Fruit fly (Drosophila melanogaster) whole organism, embryonic: ENCODE data around the gene Sil1.

Source experiments
- CG10209 ChIP-seq: fragments of 200-800 bp; sonication (Bioruptor generic); optimal IDR thresholded peaks from 3 replicates; lab custom pipeline; 2017; ENCODE audit warnings: missing biosample characterization, mild to moderate bottlenecking, missing genetic modification characterization, missing genetic modification reagents
- CG10543 ChIP-seq: fragments of 200-800 bp; sonication (Bioruptor generic); optimal IDR thresholded peaks from 3 replicates; lab custom pipeline; 2017; ENCODE audit warnings: missing biosample characterization, mild to moderate bottlenecking, missing genetic modification characterization, moderate library complexity
- CG12769 ChIP-seq: fragments of 200-800 bp; sonication (Bioruptor generic); optimal IDR thresholded peaks from 2 replicates; lab custom pipeline; 2019; ENCODE audit warnings: missing biosample characterization, mild to moderate bottlenecking, missing genetic modification characterization, moderate library complexity
- CG13287 ChIP-seq: fragments of 200-800 bp; sonication (Bioruptor generic); IDR thresholded peaks from 2 replicates; pipeline ENCODE4 v1.3.6; 2022; ENCODE audit warnings: missing biosample characterization, missing genetic modification characterization; ENCODE audit not compliant: partially characterized antibody
- CG13296 ChIP-seq: fragments of 200-800 bp; sonication (Bioruptor generic); optimal IDR thresholded peaks from 3 replicates; lab custom pipeline; 2018; ENCODE audit warnings: missing biosample characterization, mild to moderate bottlenecking, missing genetic modification characterization
- CG13775 ChIP-seq: fragments of 200-800 bp; sonication (Bioruptor generic); optimal IDR thresholded peaks from 3 replicates; lab custom pipeline; 2017; ENCODE audit warnings: missing biosample characterization, mild to moderate bottlenecking, missing genetic modification characterization
- CG13894 ChIP-seq: fragments of 200-800 bp; sonication (Bioruptor generic); optimal IDR thresholded peaks from 3 replicates; lab custom pipeline; 2018; ENCODE audit warnings: missing biosample characterization, mild to moderate bottlenecking, missing genetic modification characterization, moderate library complexity
- CG14860 ChIP-seq: fragments of 200-800 bp; sonication (Bioruptor generic); IDR thresholded peaks from 3 replicates; pipeline ENCODE4 v1.3.6; 2022; ENCODE audit warnings: missing biosample characterization, missing genetic modification characterization; ENCODE audit not compliant: partially characterized antibody
- CG15514 ChIP-seq: fragments of 200-800 bp; sonication (Bioruptor generic); optimal IDR thresholded peaks from 3 replicates; lab custom pipeline; 2017; ENCODE audit warnings: missing biosample characterization, missing genetic modification characterization, mild to moderate bottlenecking, moderate library complexity, missing genetic modification reagents
- CG16779 ChIP-seq: fragments of 200-800 bp; sonication (Bioruptor generic); IDR thresholded peaks from 2 replicates; pipeline ENCODE4 v1.3.6; 2022; ENCODE audit warnings: missing biosample characterization, missing genetic modification characterization
- CG16813 ChIP-seq: fragments of 200-800 bp; sonication (Bioruptor generic); IDR thresholded peaks from 3 replicates; pipeline ENCODE4 v1.3.6; 2022; ENCODE audit warnings: missing biosample characterization, missing genetic modification characterization; ENCODE audit not compliant: partially characterized antibody
- CG2678 ChIP-seq: fragments of 200-800 bp; sonication (Bioruptor generic); optimal IDR thresholded peaks from 3 replicates; lab custom pipeline; 2019; ENCODE audit warnings: missing biosample characterization, mild to moderate bottlenecking, missing genetic modification characterization, moderate library complexity
- CG2889 ChIP-seq: fragments of 200-800 bp; sonication (Bioruptor generic); IDR thresholded peaks from 3 replicates; pipeline ENCODE4 v1.3.6; 2022; ENCODE audit warnings: missing biosample characterization, missing genetic modification characterization
- CG30431 ChIP-seq: fragments of 200-800 bp; sonication (Bioruptor generic); optimal IDR thresholded peaks from 2 replicates; lab custom pipeline; 2017; ENCODE audit warnings: missing biosample characterization, missing genetic modification characterization
- CG4282 ChIP-seq: fragments of 200-800 bp; sonication (Bioruptor generic); optimal IDR thresholded peaks from 2 replicates; lab custom pipeline; 2016; ENCODE audit warnings: missing biosample characterization, missing genetic modification characterization
- CG4617 ChIP-seq: fragments of 200-800 bp; sonication (Bioruptor generic); optimal IDR thresholded peaks from 3 replicates; lab custom pipeline; 2016; ENCODE audit warnings: missing biosample characterization, missing genetic modification characterization, borderline replicate concordance
- CG5953 ChIP-seq: fragments of 200-800 bp; sonication (Bioruptor generic); IDR thresholded peaks from 2 replicates; pipeline ENCODE4 v1.3.6; 2022; ENCODE audit warnings: missing biosample characterization, missing genetic modification characterization
- CG7372 ChIP-seq: fragments of 200-800 bp; sonication (Bioruptor generic); IDR thresholded peaks from 2 replicates; pipeline ENCODE4 v1.3.6; 2022; ENCODE audit warnings: missing biosample characterization, missing genetic modification characterization
- CG7839 ChIP-seq: fragments of 200-800 bp; sonication (Bioruptor generic); optimal IDR thresholded peaks from 3 replicates; lab custom pipeline; 2018; ENCODE audit warnings: missing biosample characterization, mild to moderate bottlenecking, missing genetic modification characterization, moderate library complexity
- Dip3 ChIP-seq: fragments of 200-800 bp; sonication (Bioruptor generic); optimal IDR thresholded peaks from 3 replicates; lab custom pipeline; 2016; ENCODE audit warnings: missing biosample characterization, missing genetic modification characterization
- Eip74EF ChIP-seq, 2 experiments: fragments of 200-800 bp in 1 of 2; fragments of >200 bp in 1 of 2; sonication (Bioruptor generic) in 1 of 2; optimal IDR thresholded peaks; 2 replicates each; lab custom pipeline; 2017 to 2019; ENCODE audit warnings: missing biosample characterization in 2 of 2, missing genetic modification characterization in 2 of 2, mild to moderate bottlenecking in 1 of 2, moderate library complexity in 1 of 2
- Ets97D ChIP-seq: fragments of 200-800 bp; sonication (Bioruptor generic); optimal IDR thresholded peaks from 3 replicates; lab custom pipeline; 2016; ENCODE audit warnings: missing biosample characterization, missing genetic modification characterization
- Gug ChIP-seq: fragments of 200-800 bp; sonication (Bioruptor generic); IDR thresholded peaks from 4 replicates; pipeline ENCODE4 v1.3.6; 2022; ENCODE audit warnings: missing biosample characterization, missing genetic modification characterization
- Hey ChIP-seq: fragments of 200-800 bp; sonication (Bioruptor generic); optimal IDR thresholded peaks from 3 replicates; lab custom pipeline; 2018; ENCODE audit warnings: missing biosample characterization, mild to moderate bottlenecking, missing genetic modification characterization
- Med ChIP-seq: fragments of 200-800 bp; sonication (Bioruptor generic); peaks from one replicate; lab custom pipeline; 2016; ENCODE audit warnings: missing biosample characterization, missing genetic modification characterization, mild to moderate bottlenecking, inconsistent platforms, moderate library complexity
- NfI ChIP-seq: fragments of 200-800 bp; sonication (Bioruptor generic); optimal IDR thresholded peaks from 3 replicates; lab custom pipeline; 2018; ENCODE audit warnings: missing biosample characterization, mild to moderate bottlenecking, missing genetic modification characterization, moderate library complexity
- abd-A ChIP-seq: fragments of 200-800 bp; sonication (Bioruptor generic); optimal IDR thresholded peaks from 3 replicates; lab custom pipeline; 2019; ENCODE audit warnings: missing biosample characterization, mild to moderate bottlenecking, missing genetic modification characterization, moderate library complexity
- amos ChIP-seq: fragments of 200-800 bp; sonication (Bioruptor generic); IDR thresholded peaks from 2 replicates; pipeline ENCODE4 v1.3.6; 2022; ENCODE audit warnings: missing biosample characterization, missing genetic modification characterization; ENCODE audit not compliant: partially characterized antibody
- cg ChIP-seq: fragments of 200-800 bp; sonication (Bioruptor generic); optimal IDR thresholded peaks from 3 replicates; lab custom pipeline; 2019; ENCODE audit warnings: missing biosample characterization, mild to moderate bottlenecking, missing genetic modification characterization, moderate library complexity
- chinmo ChIP-seq: fragments of 200-800 bp; sonication (Bioruptor generic); IDR thresholded peaks from 4 replicates; pipeline ENCODE4 v1.3.6; 2022; ENCODE audit warnings: missing biosample characterization, missing genetic modification characterization; ENCODE audit not compliant: partially characterized antibody
- crc ChIP-seq: fragments of 200-800 bp; sonication (Bioruptor generic); optimal IDR thresholded peaks from 2 replicates; lab custom pipeline; 2016; ENCODE audit warnings: missing biosample characterization, missing genetic modification characterization
- ftz-f1 ChIP-seq: fragments of 200-800 bp; sonication (Bioruptor generic); optimal IDR thresholded peaks from 2 replicates; lab custom pipeline; 2016; ENCODE audit warnings: missing biosample characterization, missing genetic modification characterization
- gcm ChIP-seq: fragments of 200-800 bp; sonication (Bioruptor generic); optimal IDR thresholded peaks from 2 replicates; lab custom pipeline; 2019; ENCODE audit warnings: missing biosample characterization, mild to moderate bottlenecking, missing genetic modification characterization, moderate library complexity
- hkb ChIP-seq, 2 experiments: fragments of 200-800 bp in 1 of 2; fragments of >200 bp in 1 of 2; sonication (Bioruptor generic) in 1 of 2; IDR thresholded peaks in 1 of 2; optimal IDR thresholded peaks in 1 of 2; 2 replicates each; pipeline versions ENCODE4 v1.3.6 to Lab custom; 2017 to 2022; ENCODE audit warnings: missing biosample characterization in 1 of 2, missing genetic modification characterization in 1 of 2
- ken ChIP-seq: fragments of 200-800 bp; sonication (Bioruptor generic); IDR thresholded peaks from 3 replicates; pipeline ENCODE4 v1.3.6; 2022; ENCODE audit warnings: missing biosample characterization, missing genetic modification characterization
- lbe ChIP-seq: fragments of 200-800 bp; sonication (Bioruptor generic); optimal IDR thresholded peaks from 2 replicates; lab custom pipeline; 2016; ENCODE audit warnings: missing biosample characterization, mild to moderate bottlenecking, missing genetic modification characterization
- mirr ChIP-seq: fragments of 200-800 bp; sonication (Bioruptor generic); optimal IDR thresholded peaks from 3 replicates; lab custom pipeline; 2018; ENCODE audit warnings: missing biosample characterization, mild to moderate bottlenecking, missing genetic modification characterization
- nom ChIP-seq: fragments of 200-800 bp; sonication (Bioruptor generic); optimal IDR thresholded peaks from 2 replicates; lab custom pipeline; 2017; ENCODE audit warnings: missing biosample characterization, missing genetic modification characterization, mild to moderate bottlenecking, moderate library complexity, missing genetic modification reagents
- pan ChIP-seq, 4 experiments: fragments of >200 bp in 3 of 4; fragments of 200-800 bp in 1 of 4; sonication (Bioruptor generic) in 1 of 4; optimal IDR thresholded peaks in 3 of 4; IDR thresholded peaks in 1 of 4; 2 replicates each; pipeline versions ENCODE4 v1.3.6 to Lab custom; 2017 to 2022; ENCODE audit warnings: missing biosample characterization in 2 of 4, missing genetic modification characterization in 2 of 4, mixed read lengths in 1 of 4
- pros ChIP-seq: fragments of 200-800 bp; sonication (Bioruptor generic); optimal IDR thresholded peaks from 3 replicates; lab custom pipeline; 2019; ENCODE audit warnings: missing biosample characterization, mild to moderate bottlenecking, missing genetic modification characterization, moderate library complexity
- pum ChIP-seq: fragments of 200-800 bp; sonication (Bioruptor generic); optimal IDR thresholded peaks from 2 replicates; lab custom pipeline; 2016; ENCODE audit warnings: missing biosample characterization, missing genetic modification characterization
- scrt ChIP-seq: fragments of 200-800 bp; sonication (Bioruptor generic); optimal IDR thresholded peaks from 2 replicates; lab custom pipeline; 2018; ENCODE audit warnings: missing biosample characterization, mild to moderate bottlenecking, missing genetic modification characterization, moderate library complexity
- sd ChIP-seq: fragments of 200-800 bp; sonication (Bioruptor generic); optimal IDR thresholded peaks from 3 replicates; lab custom pipeline; 2018; ENCODE audit warnings: missing biosample characterization, mild to moderate bottlenecking, missing genetic modification characterization, moderate library complexity
- vfl ChIP-seq: fragments of 200-800 bp; sonication (Bioruptor generic); optimal IDR thresholded peaks from 2 replicates; lab custom pipeline; 2016; ENCODE audit warnings: missing biosample characterization, missing genetic modification characterization
- vvl ChIP-seq: fragments of 200-800 bp; sonication (Bioruptor generic); IDR thresholded peaks from 2 replicates; pipeline ENCODE4 v1.3.6; 2022; ENCODE audit warnings: missing biosample characterization, missing genetic modification characterization

The Sil1 gene

DNA sequence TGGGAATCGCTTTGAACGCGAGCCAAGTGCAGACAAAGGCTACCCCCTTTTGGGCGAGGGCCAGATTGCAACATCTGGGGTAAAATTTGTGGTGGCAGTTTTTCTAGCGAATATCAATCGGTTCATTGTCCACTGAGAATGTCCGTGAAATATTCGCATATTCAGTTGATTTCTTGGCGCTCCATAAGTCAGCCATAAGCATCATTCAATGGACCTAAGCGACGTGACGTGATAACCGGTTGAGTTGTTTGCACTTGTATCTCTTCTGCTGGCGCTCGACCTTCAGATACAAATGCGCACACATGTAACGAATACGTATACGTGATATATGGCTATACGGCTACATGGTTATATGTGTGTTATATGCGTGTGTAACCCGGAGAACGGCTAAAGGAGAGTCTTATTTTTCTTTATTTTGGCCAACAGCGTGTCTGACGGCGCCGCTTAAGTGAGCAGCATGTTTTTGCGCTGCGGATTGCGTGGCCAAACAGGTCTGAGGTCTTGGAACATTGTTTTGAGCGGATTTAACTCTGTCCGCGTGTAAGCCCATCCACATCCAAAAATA is 29.8 kb downstream of the Sil1 start:
- TF ChIP-seq gcm (GFP tag; lab: Kevin White, UChicago) (no peak), CG13894 (tag; lab: Kevin White, UChicago) (peak; percentile 82), sd (tag; lab: Kevin White, UChicago) (peak; percentile 38), CG2678 (tag; lab: Kevin White, UChicago) (no peak), pan (optimal IDR thresholded peaks at IDR 0.05; lab: Kevin White, UChicago) (no peak), pan (GFP tag; optimal IDR thresholded peaks at IDR 0.05 in 1 of 2, IDR thresholded peaks at IDR 0.05 in 1 of 2) (no peak), lbe (GFP tag; lab: Kevin White, UChicago) (peak; percentile 45), CG10209 (GFP tag; lab: Kevin White, UChicago) (no peak), amos (GFP tag; lab: Robert Waterston, UW) (0 out of 2 replicates have a peak, but pooled peaks have one; percentile 13), CG12769 (tag; lab: Kevin White, UChicago) (peak; percentile 37), CG10543 (GFP tag; lab: Kevin White, UChicago) (peak; percentile 63), NfI (GFP tag; lab: Kevin White, UChicago) (no peak), ftz-f1 (GFP tag; lab: Kevin White, UChicago) (peak; percentile 73), CG4282 (no peak), Eip74EF (GFP tag; optimal IDR thresholded peaks at IDR 0.05; lab: Kevin White, UChicago) (peak in 1 of 2 experiments; percentile 38), CG5953 (GFP tag; lab: Robert Waterston, UW) (no peak), chinmo (peak; percentile 88; the same call in 2 of the 4 replicates), vvl (GFP tag; lab: Robert Waterston, UW) (0 out of 2 replicates have a peak, but pooled peaks have one; percentile 6), nom (GFP tag; lab: Kevin White, UChicago) (peak; percentile 7), CG7839 (tag; lab: Kevin White, UChicago) (no peak), CG13287 (GFP tag; lab: Robert Waterston, UW) (peak; percentile 24; the same call in 1 of the 2 replicates), CG7372 (GFP tag; lab: Robert Waterston, UW) (no peak), pros (GFP tag; lab: Kevin White, UChicago) (peak; percentile 2), hkb (optimal IDR thresholded peaks at IDR 0.05; lab: Kevin White, UChicago) (no peak), hkb (GFP tag; IDR thresholded peaks at IDR 0.05; lab: Robert Waterston, UW) (0 out of 2 replicates have a peak, but pooled peaks have one; percentile 17), cg (GFP tag; lab: Kevin White, UChicago) (peak; percentile 66), Gug (GFP tag; lab: Robert Waterston, UW) (no peak), abd-A (tag; lab: Kevin White, UChicago) (peak; percentile 62), mirr (GFP tag; lab: Kevin White, UChicago) (peak; percentile 62), CG2889 (GFP tag; lab: Robert Waterston, UW) (no peak), Med (GFP tag; lab: Kevin White, UChicago) (peak; percentile 68), Ets97D (GFP tag; lab: Kevin White, UChicago) (no peak)

DNA sequence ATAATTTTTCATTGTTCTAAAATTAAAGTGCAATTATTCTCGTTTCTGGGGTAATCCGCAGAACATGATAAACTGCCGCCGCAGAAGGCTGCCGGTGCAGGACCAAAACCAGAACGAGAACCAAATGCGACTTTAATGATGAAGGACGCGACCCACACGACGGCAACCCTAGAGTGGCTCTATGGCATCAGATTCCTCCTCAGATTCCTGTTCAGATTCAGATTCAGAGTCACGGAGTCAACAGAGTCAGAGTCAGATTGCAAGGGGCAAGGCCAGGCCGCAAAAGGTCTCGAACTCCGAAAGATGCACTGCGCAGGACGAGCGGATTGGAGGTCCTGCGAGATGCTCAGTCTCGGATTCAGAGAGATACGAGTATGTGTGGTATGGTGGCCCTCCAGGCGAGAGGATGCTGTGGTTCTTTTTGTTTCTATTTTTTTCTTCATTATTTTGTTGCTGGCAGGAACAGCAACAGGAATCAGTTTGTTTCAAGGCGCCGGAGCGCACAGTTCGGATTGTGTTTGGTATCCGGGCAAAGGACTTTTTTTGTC is 35.9 kb downstream of the Sil1 start, which contains the start of gene CG13654:
Gene CG13654, plus strand, starts transcription at position 498 of the 548 bp plus-strand sequence.
- TF ChIP-seq amos (GFP tag; lab: Robert Waterston, UW) (0 out of 2 replicates have a peak, but pooled peaks have one; percentile 4), Dip3 (GFP tag; lab: Kevin White, UChicago) (no peak), pum (no peak), CG13894 (tag; lab: Kevin White, UChicago) (peak; percentile 91), vfl (GFP tag; lab: Kevin White, UChicago) (no peak), scrt (peak; percentile 86), CG16813 (GFP tag; lab: Robert Waterston, UW) (no peak), CG16779 (GFP tag; lab: Robert Waterston, UW) (0 out of 2 replicates have a peak, but pooled peaks have one; percentile 44), CG14860 (GFP tag; lab: Robert Waterston, UW) (no peak), CG13296 (GFP tag; lab: Kevin White, UChicago) (no peak), CG30431 (no peak), CG13775 (GFP tag; lab: Kevin White, UChicago) (no peak), abd-A (tag; lab: Kevin White, UChicago) (peak; percentile 16), Hey (no peak), ken (GFP tag; lab: Robert Waterston, UW) (no peak), crc (no peak), CG15514 (GFP tag; lab: Kevin White, UChicago) (peak; percentile 23), CG4617 (GFP tag; lab: Kevin White, UChicago) (no peak)
